Worm (Caenorhabditis elegans) whole organism, late embryonic: ENCODE data around the gene Y45F10B.59.
A peak's percentile ranks its signal among the peaks of the same experiment; 100 is the strongest.

Experiments used
- C08G9.2 ChIP-seq: sonication (generic microtip); optimal IDR thresholded peaks from 2 replicates; lab custom pipeline; 2016; ENCODE audit warnings: mild to moderate bottlenecking, missing genetic modification characterization, moderate library complexity, missing compliant biosample characterization
- K09A11.1 ChIP-seq: sonication (generic microtip); optimal IDR thresholded peaks from 2 replicates; lab custom pipeline; 2017; ENCODE audit warnings: antibody characterized with exemption, mild to moderate bottlenecking, missing genetic modification characterization, missing compliant biosample characterization; ENCODE audit not compliant: insufficient read depth
- T23F11.4 ChIP-seq: fragments of 200-800 bp; sonication (Bioruptor generic); optimal IDR thresholded peaks from 2 replicates; lab custom pipeline; 2018; ENCODE audit warnings: mild to moderate bottlenecking, missing genetic modification characterization, missing compliant biosample characterization
- Y22D7AL.16 ChIP-seq: sonication (generic microtip); optimal IDR thresholded peaks from 2 replicates; lab custom pipeline; 2016; ENCODE audit warnings: missing genetic modification characterization, missing compliant biosample characterization
- ahr-1 ChIP-seq: sonication (generic microtip); optimal IDR thresholded peaks from 2 replicates; lab custom pipeline; 2016; ENCODE audit warnings: missing genetic modification characterization, missing compliant biosample characterization
- ceh-18 ChIP-seq: sonication (generic microtip); optimal IDR thresholded peaks from 2 replicates; lab custom pipeline; 2016; ENCODE audit warnings: missing genetic modification characterization, missing compliant biosample characterization
- ceh-19 ChIP-seq: fragments of 200-800 bp; sonication (Bioruptor generic); optimal IDR thresholded peaks from 2 replicates; lab custom pipeline; 2018; ENCODE audit warnings: mild to moderate bottlenecking, missing genetic modification characterization, missing compliant biosample characterization
- ceh-24 ChIP-seq: sonication (generic microtip); optimal IDR thresholded peaks from 2 replicates; lab custom pipeline; 2016; ENCODE audit warnings: mild to moderate bottlenecking, missing genetic modification characterization, missing compliant biosample characterization
- ceh-30 ChIP-seq: fragments of 150-350 bp; optimal IDR thresholded peaks from 2 replicates; lab custom pipeline; 2014; ENCODE audit warnings: missing biosample characterization, missing genetic modification characterization
- ceh-31 ChIP-seq: sonication (generic microtip); optimal IDR thresholded peaks from 2 replicates; lab custom pipeline; 2016; ENCODE audit warnings: missing genetic modification characterization, missing compliant biosample characterization
- ceh-34 ChIP-seq: sonication (generic microtip); optimal IDR thresholded peaks from 2 replicates; lab custom pipeline; 2016; ENCODE audit warnings: mild to moderate bottlenecking, missing genetic modification characterization, missing compliant biosample characterization
- dmd-4 ChIP-seq: sonication (generic microtip); optimal IDR thresholded peaks from 2 replicates; lab custom pipeline; 2016; ENCODE audit warnings: borderline replicate concordance, missing genetic modification characterization, missing compliant biosample characterization
- elt-2 ChIP-seq: sonication (generic microtip); optimal IDR thresholded peaks from 2 replicates; lab custom pipeline; 2016; ENCODE audit warnings: missing genetic modification reagents, missing genetic modification characterization, missing compliant biosample characterization
- ets-4 ChIP-seq: sonication (generic microtip); optimal IDR thresholded peaks from 2 replicates; lab custom pipeline; 2016; ENCODE audit warnings: missing genetic modification characterization, missing compliant biosample characterization
- eyg-1 ChIP-seq: sonication (generic microtip); optimal IDR thresholded peaks from 2 replicates; lab custom pipeline; 2016; ENCODE audit warnings: missing genotype, missing genetic modification characterization, missing compliant biosample characterization
- fax-1 ChIP-seq: sonication (generic microtip); optimal IDR thresholded peaks from 2 replicates; lab custom pipeline; 2016; ENCODE audit warnings: missing genotype, missing genetic modification characterization, missing compliant biosample characterization
- gmeb-2 ChIP-seq: sonication (generic microtip); optimal IDR thresholded peaks from 2 replicates; lab custom pipeline; 2016; ENCODE audit warnings: missing genetic modification characterization, inconsistent platforms, missing compliant biosample characterization
- hlh-6 ChIP-seq: sonication (generic microtip); optimal IDR thresholded peaks from 2 replicates; lab custom pipeline; 2016; ENCODE audit warnings: missing genotype, missing genetic modification characterization, missing compliant biosample characterization
- hlh-8 ChIP-seq: sonication (generic microtip); optimal IDR thresholded peaks from 2 replicates; lab custom pipeline; 2016; ENCODE audit warnings: missing genotype, missing genetic modification characterization, missing compliant biosample characterization
- lin-11 ChIP-seq: fragments of 200-800 bp; sonication (Bioruptor generic); optimal IDR thresholded peaks from 2 replicates; lab custom pipeline; 2018; ENCODE audit warnings: mild to moderate bottlenecking, missing genetic modification characterization, missing compliant biosample characterization
- madf-2 ChIP-seq: sonication (generic microtip); optimal IDR thresholded peaks from 2 replicates; lab custom pipeline; 2017; ENCODE audit warnings: missing genetic modification characterization, missing compliant biosample characterization
- nhr-232 ChIP-seq: sonication (generic microtip); optimal IDR thresholded peaks from 2 replicates; lab custom pipeline; 2016; ENCODE audit warnings: missing genetic modification characterization, missing compliant biosample characterization
- odd-2 ChIP-seq: sonication (generic microtip); optimal IDR thresholded peaks from 2 replicates; lab custom pipeline; 2017; ENCODE audit warnings: antibody characterized with exemption, mild to moderate bottlenecking, missing genetic modification characterization, missing compliant biosample characterization
- pag-3 ChIP-seq: sonication (generic microtip); optimal IDR thresholded peaks from 2 replicates; lab custom pipeline; 2016; ENCODE audit warnings: missing compliant biosample characterization, missing genetic modification characterization, borderline replicate concordance
- pat-9 ChIP-seq: fragments of 200-800 bp; sonication (Bioruptor generic); optimal IDR thresholded peaks from 2 replicates; lab custom pipeline; 2018; ENCODE audit warnings: mild to moderate bottlenecking, missing genetic modification characterization, moderate library complexity, missing compliant biosample characterization
- pqm-1 ChIP-seq: sonication (generic microtip); optimal IDR thresholded peaks from 2 replicates; lab custom pipeline; 2016; ENCODE audit warnings: missing genetic modification characterization, missing compliant biosample characterization
- pros-1 ChIP-seq: fragments of 150-350 bp; optimal IDR thresholded peaks from 2 replicates; lab custom pipeline; 2014; ENCODE audit warnings: missing biosample characterization, missing genetic modification reagents, missing genetic modification characterization
- ref-2 ChIP-seq: sonication (generic microtip); optimal IDR thresholded peaks from 2 replicates; lab custom pipeline; 2016; ENCODE audit warnings: missing genetic modification characterization, missing compliant biosample characterization
- tbx-7 ChIP-seq: sonication (generic microtip); optimal IDR thresholded peaks from 2 replicates; lab custom pipeline; 2016; ENCODE audit warnings: missing genotype, missing genetic modification characterization, missing compliant biosample characterization
- ttx-3 ChIP-seq: sonication (generic microtip); optimal IDR thresholded peaks from 2 replicates; lab custom pipeline; 2016; ENCODE audit warnings: missing genetic modification reagents, missing genetic modification characterization, missing compliant biosample characterization
- unc-42 ChIP-seq: sonication (generic microtip); optimal IDR thresholded peaks from 2 replicates; lab custom pipeline; 2016; ENCODE audit warnings: missing genotype, missing genetic modification characterization, missing compliant biosample characterization
- unc-55 ChIP-seq: sonication (generic microtip); optimal IDR thresholded peaks from 2 replicates; lab custom pipeline; 2017; ENCODE audit warnings: missing biosample characterization, missing genetic modification reagents, missing genetic modification characterization

The Y45F10B.59 gene

DNA sequence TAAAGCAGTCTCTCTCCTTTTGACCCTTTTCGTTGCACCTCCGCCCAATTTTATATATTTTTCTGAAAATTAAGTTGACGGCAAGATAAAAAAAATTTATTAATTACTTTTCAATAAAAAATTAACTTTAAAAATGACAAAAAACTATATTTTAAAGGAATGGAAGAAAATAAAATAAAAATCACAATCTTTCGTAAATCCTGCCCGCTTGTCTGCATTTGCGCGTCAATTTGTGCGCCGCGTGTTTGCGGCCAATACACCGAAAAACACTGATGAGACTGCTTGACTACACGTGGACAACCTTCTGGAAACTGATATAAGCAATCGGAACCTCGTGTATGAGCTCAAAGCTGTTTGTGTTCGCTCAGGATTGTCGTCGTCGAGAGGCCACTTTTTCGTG lies 34.6 kb downstream of the Y45F10B.59 start, which contains the start of gene C08F11.7:
C08F11.7 (plus strand) TSS at position 301 of the 400 bp plus-strand sequence.
- TF ChIP-seq nhr-232 = no peak
- no peak for TF ChIP-seq Y22D7AL.16 (tag; lab: Kevin White, UChicago)
- no peak for TF ChIP-seq ets-4
- no peak for TF ChIP-seq hlh-6 (tag; lab: Kevin White, UChicago)
- TF ChIP-seq ahr-1 (tag; lab: Kevin White, UChicago) = no peak
- TF ChIP-seq odd-2 (tag; lab: Kevin White, UChicago) = no peak
- no peak for TF ChIP-seq ceh-19 (GFP tag; lab: Kevin White, UChicago)
- no peak for TF ChIP-seq pag-3 (tag; lab: Kevin White, UChicago)
- no peak for TF ChIP-seq eyg-1 (tag; lab: Kevin White, UChicago)
- no peak for TF ChIP-seq pqm-1 (tag; lab: Kevin White, UChicago)
- no peak for TF ChIP-seq hlh-8 (tag; lab: Kevin White, UChicago)
- no peak for TF ChIP-seq lin-11 (tag; lab: Kevin White, UChicago)

DNA sequence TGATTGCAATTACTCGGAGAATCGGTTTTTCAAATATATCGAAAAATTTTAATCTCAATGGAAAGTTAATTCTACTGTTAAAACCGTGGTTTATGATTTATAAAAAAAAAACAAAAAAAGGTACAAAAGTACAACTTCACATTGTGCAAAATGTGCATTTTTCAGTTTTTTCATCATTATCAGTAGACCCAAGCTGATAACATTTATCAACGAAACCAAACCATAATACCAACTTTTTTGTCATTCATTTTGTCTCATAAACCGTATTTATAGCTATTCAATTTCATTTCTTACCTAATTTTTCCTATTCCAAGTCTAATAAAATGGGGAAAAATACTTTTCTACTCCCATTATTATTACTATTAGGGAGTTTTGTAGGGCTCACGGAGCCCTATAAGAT lies 36.6 kb downstream of the Y45F10B.59 start, which contains the start of gene ugt-22:
ugt-22 (plus strand) TSS at position 234 of the 400 bp plus-strand sequence.
- TF ChIP-seq gmeb-2 = no peak
- no peak for TF ChIP-seq lin-11 (tag; lab: Kevin White, UChicago)
- TF ChIP-seq elt-2 (tag; lab: Kevin White, UChicago) = peak; percentile 67
- TF ChIP-seq ceh-18 (tag; lab: Kevin White, UChicago) = no peak

- no peak for TF ChIP-seq ttx-3 (tag; lab: Kevin White, UChicago)
- no peak for TF ChIP-seq gmeb-2
- no peak for TF ChIP-seq elt-2 (tag; lab: Kevin White, UChicago)
- no peak for TF ChIP-seq ceh-24 (tag; lab: Kevin White, UChicago)
- TF ChIP-seq ceh-19 (GFP tag; lab: Kevin White, UChicago) = no peak
- TF ChIP-seq ceh-18 (tag; lab: Kevin White, UChicago) = no peak
- no peak for TF ChIP-seq unc-42 (tag; lab: Kevin White, UChicago)
- TF ChIP-seq pat-9 (tag; lab: Kevin White, UChicago) = no peak
- TF ChIP-seq odd-2 (tag; lab: Kevin White, UChicago) = no peak
- TF ChIP-seq ets-4 = no peak
- TF ChIP-seq madf-2 (tag; lab: Kevin White, UChicago) = no peak
- TF ChIP-seq unc-55 (GFP tag; lab: Kevin White, UChicago) = no peak
- TF ChIP-seq ref-2 (tag; lab: Kevin White, UChicago) = no peak
- TF ChIP-seq ceh-34 (tag; lab: Kevin White, UChicago) = no peak
- no peak for TF ChIP-seq hlh-8 (tag; lab: Kevin White, UChicago)
- no peak for TF ChIP-seq pros-1 (tag; lab: Kevin White, UChicago)
- TF ChIP-seq tbx-7 = no peak
- TF ChIP-seq C08G9.2 (tag; lab: Kevin White, UChicago) = no peak
- no peak for TF ChIP-seq K09A11.1 (tag; lab: Kevin White, UChicago)
- TF ChIP-seq, all 69 proteins: peak for 0
Measured at ce11 chrIV:13645823-13646222, 43.4 kb downstream of the Y45F10B.59 start, which contains the start of gene srz-29. srz-29 (minus strand) TSS chrIV:13645923.

DNA sequence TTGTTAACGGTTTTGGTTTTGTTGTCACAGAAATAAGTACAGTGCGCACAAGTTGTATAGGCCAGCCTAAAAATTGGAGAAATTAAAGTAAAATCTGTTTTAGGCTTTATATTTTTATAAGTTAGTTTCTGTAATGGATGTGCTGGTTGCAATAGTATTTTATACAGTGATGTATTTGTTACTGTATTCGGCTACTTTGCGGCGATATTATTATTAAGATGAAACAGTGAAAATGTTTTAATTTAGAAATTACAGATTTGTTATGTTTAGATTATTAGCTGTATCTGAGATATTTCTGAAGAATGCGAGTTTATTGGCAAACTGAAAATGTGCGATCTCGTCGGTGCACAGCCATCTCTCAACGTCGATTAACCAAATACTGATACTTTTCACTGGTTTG lies 45.1 kb downstream of the Y45F10B.59 start, which contains the start of gene ule-4:
ule-4 (minus strand) TSS at position 101 of the 400 bp plus-strand sequence.
- no peak for TF ChIP-seq pros-1 (tag; lab: Kevin White, UChicago)
- TF ChIP-seq odd-2 (tag; lab: Kevin White, UChicago) = no peak
- TF ChIP-seq, all 69 proteins: peak for 0

- TF ChIP-seq ahr-1 (tag; lab: Kevin White, UChicago) (no peak), pqm-1 (tag; lab: Kevin White, UChicago) (no peak), dmd-4 (tag; lab: Kevin White, UChicago) (no peak), nhr-232 (no peak), fax-1 (tag; lab: Kevin White, UChicago) (no peak), gmeb-2 (no peak), ref-2 (tag; lab: Kevin White, UChicago) (no peak), ceh-31 (tag; lab: Kevin White, UChicago) (no peak), T23F11.4 (GFP tag; lab: Kevin White, UChicago) (no peak), ceh-30 (tag; lab: Kevin White, UChicago) (no peak)
Measured at ce11 chrIV:13649126-13649525, 46.7 kb downstream of the Y45F10B.59 start, which contains the start of gene C08F11.10. C08F11.10 (minus strand) TSS chrIV:13649226.
